Fruit fly (Drosophila melanogaster): ENCODE measurements around the gene 5PtaseI.
A peak's percentile ranks its signal among the peaks of the same experiment; 100 is the strongest.

The 5PtaseI gene

dm6 chr3R:25074558-25074964 is 29.6 kb upstream of the 5PtaseI start, which contains the start of the genes shams and CG11920 (continued):
- TF ChIP-seq CG9437 (GFP tag; optimal IDR thresholded peaks at IDR 0.05) (peak; percentile 2), nom (GFP tag; optimal IDR thresholded peaks at IDR 0.05) (no peak), CG16815 (GFP tag; optimal IDR thresholded peaks at IDR 0.05) (no peak), CG10209 (GFP tag; optimal IDR thresholded peaks at IDR 0.05) (no peak), CG14860 (GFP tag; IDR thresholded peaks at IDR 0.05; ENCODE audit: partially characterized antibody) (peak; percentile 45; the same call in 1 of the 3 replicates), ttk (GFP tag; IDR thresholded peaks at IDR 0.05) (no peak), CG1529 (GFP tag; optimal IDR thresholded peaks at IDR 0.05) (no peak), CG2129 (GFP tag; IDR thresholded peaks at IDR 0.05; ENCODE audit: partially characterized antibody) (no peak), CG6791 (GFP tag; IDR thresholded peaks at IDR 0.05; ENCODE audit: partially characterized antibody) (0 out of 3 replicates have a peak, but pooled peaks have one; percentile 39), CG3995 (GFP tag; optimal IDR thresholded peaks at IDR 0.05) (peak; percentile 57), sens-2 (GFP tag; IDR thresholded peaks at IDR 0.05) (no peak), YL-1 (GFP tag; optimal IDR thresholded peaks at IDR 0.05) (peak; percentile 82), Dek (tag; optimal IDR thresholded peaks at IDR 0.05) (no peak), trem (tag; optimal IDR thresholded peaks at IDR 0.05) (peak; percentile 84), unc-4 (GFP tag; IDR thresholded peaks at IDR 0.05; ENCODE audit: partially characterized antibody) (peak; percentile 67), gem (tag; optimal IDR thresholded peaks at IDR 0.05) (peak; percentile 57), CG30431 (GFP tag; optimal IDR thresholded peaks at IDR 0.05) (no peak), CG1602 (GFP tag; optimal IDR thresholded peaks at IDR 0.05) (no peak), z (GFP tag; IDR thresholded peaks at IDR 0.05) (no peak), CG6683 (GFP tag; optimal IDR thresholded peaks at IDR 0.05) (no peak), shn (GFP tag; optimal IDR thresholded peaks at IDR 0.05) (no peak), CG12744 (GFP tag; optimal IDR thresholded peaks at IDR 0.05) (no peak), Meics (GFP tag; optimal IDR thresholded peaks at IDR 0.05) (no peak), NfI (GFP tag; optimal IDR thresholded peaks at IDR 0.05) (no peak), Blimp-1 (GFP tag; optimal IDR thresholded peaks at IDR 0.05) (no peak), Dfd (GFP tag; optimal IDR thresholded peaks at IDR 0.05) (no peak), CG9609 (GFP tag; optimal IDR thresholded peaks at IDR 0.05) (no peak), Fer2 (tag; optimal IDR thresholded peaks at IDR 0.05) (no peak), CG3726 (GFP tag; IDR thresholded peaks at IDR 0.05) (no peak), wek (GFP tag; optimal IDR thresholded peaks at IDR 0.05) (peak; percentile 77), Oaz (GFP tag; IDR thresholded peaks at IDR 0.05) (no peak), lilli (GFP tag; optimal IDR thresholded peaks at IDR 0.05) (peak; percentile 29), CG10654 (GFP tag; optimal IDR thresholded peaks at IDR 0.05) (peak; percentile 2), hb (GFP tag; IDR thresholded peaks at IDR 0.05; ENCODE audit: partially characterized antibody) (no peak), tll (GFP tag; optimal IDR thresholded peaks at IDR 0.05) (no peak), CG1832 (GFP tag; optimal IDR thresholded peaks at IDR 0.05) (no peak), CG42726 (GFP tag; IDR thresholded peaks at IDR 0.05; ENCODE audit: partially characterized antibody) (no peak), CG10565 (GFP tag; optimal IDR thresholded peaks at IDR 0.05) (no peak), CG17912 (GFP tag; optimal IDR thresholded peaks at IDR 0.05) (no peak), MTF-1 (GFP tag; optimal IDR thresholded peaks at IDR 0.05; ENCODE audit: borderline replicate concordance) (no peak), chif (GFP tag; optimal IDR thresholded peaks at IDR 0.05) (no peak), caup (GFP tag; optimal IDR thresholded peaks at IDR 0.05; ENCODE audit: severe bottlenecking) (no peak), btn (GFP tag; optimal IDR thresholded peaks at IDR 0.05) (no peak), CG32772 (GFP tag; IDR thresholded peaks at IDR 0.05) (no peak), kay (GFP tag; optimal IDR thresholded peaks at IDR 0.05) (no peak), Pdp1 (GFP tag; optimal IDR thresholded peaks at IDR 0.05) (no peak), PHDP (tag; optimal IDR thresholded peaks at IDR 0.05) (peak; percentile 3), CG1603 (tag; optimal IDR thresholded peaks at IDR 0.05) (peak; percentile 98), HmgZ (tag; optimal IDR thresholded peaks at IDR 0.05) (peak; percentile 23)
